Worm (Caenorhabditis elegans) whole organism, L2 larva: ENCODE data around the gene syg-2.
A peak's percentile ranks its signal among the peaks of the same experiment; 100 is the strongest.

Experiments used
- aly-2 ChIP-seq: fragments of 150-350 bp; optimal IDR thresholded peaks from 2 replicates; lab custom pipeline; 2014; ENCODE audit warnings: missing biosample characterization, missing genetic modification characterization
- fos-1 ChIP-seq: fragments of 150-350 bp; optimal IDR thresholded peaks from 2 replicates; lab custom pipeline; 2014; ENCODE audit warnings: missing biosample characterization, missing genetic modification characterization
- mdl-1 ChIP-seq, 2 experiments: fragments of 150-350 bp in 1 of 2; sonication (generic microtip) in 1 of 2; optimal IDR thresholded peaks; 2 replicates each; lab custom pipeline; 2017; ENCODE audit warnings: missing biosample characterization in 2 of 2, missing genetic modification characterization in 2 of 2
- nhr-77 ChIP-seq: fragments of 150-350 bp; optimal IDR thresholded peaks from 2 replicates; lab custom pipeline; 2014; ENCODE audit warnings: missing biosample characterization, missing genetic modification characterization

DNA sequence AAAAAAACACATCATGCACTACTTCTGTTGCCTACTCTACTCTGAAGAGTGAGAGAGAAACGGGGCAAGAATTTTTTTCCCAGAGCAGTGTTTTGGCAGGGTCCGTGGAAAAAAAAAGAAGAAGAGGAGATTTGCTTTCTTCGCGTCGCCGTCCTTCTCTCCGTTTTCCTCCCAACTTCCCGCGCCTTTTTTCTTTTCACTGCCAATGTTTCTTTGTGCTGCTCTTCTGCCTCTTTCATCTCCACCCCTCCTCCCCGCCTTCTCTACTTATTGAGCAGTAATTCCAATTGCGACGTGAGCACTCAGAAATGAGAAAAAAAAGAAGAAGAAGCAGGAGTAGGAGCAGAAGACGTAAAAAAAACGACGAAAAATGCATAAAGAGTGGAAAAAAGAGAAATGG is 14.8 kb upstream of the syg-2 start:
- no peak for TF ChIP-seq nhr-77 (tag; lab: Kevin White, UChicago)
- no peak for TF ChIP-seq aly-2 (tag; lab: Kevin White, UChicago)
- TF ChIP-seq mdl-1 (tag; optimal IDR thresholded peaks at IDR 0.05; lab: Kevin White, UChicago) = no peak
- TF ChIP-seq fos-1 (tag; lab: Kevin White, UChicago) = peak; percentile 4
